Worm (Caenorhabditis elegans) whole organism, L2 larva: ENCODE measurements around the gene M01H9.10.

ENCODE experiments used
- C34F6.9 ChIP-seq: fragments of 150-350 bp; optimal IDR thresholded peaks from 2 replicates; lab custom pipeline; 2014; ENCODE audit warnings: missing biosample characterization, missing genetic modification characterization
- F13H6.1 ChIP-seq: sonication (generic microtip); optimal IDR thresholded peaks from 2 replicates; lab custom pipeline; 2016; ENCODE audit warnings: missing genetic modification characterization, missing compliant biosample characterization
- R02D3.7 ChIP-seq: fragments of 150-350 bp; optimal IDR thresholded peaks from 2 replicates; lab custom pipeline; 2014; ENCODE audit warnings: missing biosample characterization, missing genetic modification characterization
- ZK546.5 ChIP-seq: sonication (generic microtip); optimal IDR thresholded peaks from 2 replicates; lab custom pipeline; 2017; ENCODE audit warnings: missing biosample characterization, missing genetic modification characterization
- aly-2 ChIP-seq: fragments of 150-350 bp; optimal IDR thresholded peaks from 2 replicates; lab custom pipeline; 2014; ENCODE audit warnings: missing biosample characterization, missing genetic modification characterization
- ama-1 ChIP-seq: fragments of 150-350 bp; optimal IDR thresholded peaks from 2 replicates; lab custom pipeline; 2018; ENCODE audit warnings: inconsistent platforms
- blmp-1 ChIP-seq: sonication (generic microtip); optimal IDR thresholded peaks from 2 replicates; lab custom pipeline; 2017; ENCODE audit warnings: missing genetic modification characterization, mild to moderate bottlenecking, missing compliant biosample characterization, antibody characterized with exemption, moderate library complexity; ENCODE audit not compliant: insufficient read depth
- ceh-82 ChIP-seq: fragments of 150-350 bp; optimal IDR thresholded peaks from 2 replicates; lab custom pipeline; 2014; ENCODE audit warnings: missing biosample characterization, missing genetic modification characterization
- crh-2 ChIP-seq: sonication (generic microtip); optimal IDR thresholded peaks from 2 replicates; lab custom pipeline; 2017; ENCODE audit warnings: missing biosample characterization, missing genetic modification characterization
- dmd-4 ChIP-seq: sonication (generic microtip); optimal IDR thresholded peaks from 2 replicates; lab custom pipeline; 2017; ENCODE audit warnings: missing biosample characterization, missing genetic modification characterization
- elt-1 ChIP-seq: fragments of 150-350 bp; optimal IDR thresholded peaks from 2 replicates; lab custom pipeline; 2014; ENCODE audit warnings: missing biosample characterization, missing genetic modification characterization
- fos-1 ChIP-seq: fragments of 150-350 bp; optimal IDR thresholded peaks from 2 replicates; lab custom pipeline; 2014; ENCODE audit warnings: missing biosample characterization, missing genetic modification characterization
- gmeb-1 ChIP-seq: fragments of 150-350 bp; optimal IDR thresholded peaks from 2 replicates; lab custom pipeline; 2014; ENCODE audit warnings: missing biosample characterization, missing genetic modification characterization
- lin-11 ChIP-seq: fragments of 150-350 bp; sonication (generic microtip); optimal IDR thresholded peaks from 2 replicates; lab custom pipeline; 2014; ENCODE audit warnings: missing biosample characterization, missing genetic modification characterization, inconsistent platforms, mixed read lengths
- lin-13 ChIP-seq: fragments of 150-350 bp; optimal IDR thresholded peaks from 2 replicates; lab custom pipeline; 2014; ENCODE audit warnings: missing biosample characterization, missing genetic modification reagents, missing genetic modification characterization
- lin-39 ChIP-seq: fragments of 150-350 bp; optimal IDR thresholded peaks from 2 replicates; lab custom pipeline; 2014; ENCODE audit warnings: missing biosample characterization, missing genetic modification reagents, missing genetic modification characterization
- lsy-2 ChIP-seq, 2 experiments: fragments of 150-350 bp in 1 of 2; sonication (generic microtip) in 1 of 2; optimal IDR thresholded peaks; 2 replicates each; lab custom pipeline; 2014 to 2017; ENCODE audit warnings: missing biosample characterization in 2 of 2, missing genetic modification characterization in 2 of 2
- mab-5 ChIP-seq: fragments of 150-350 bp; optimal IDR thresholded peaks from 2 replicates; lab custom pipeline; 2014; ENCODE audit warnings: missing biosample characterization, missing genetic modification characterization
- mbf-1 ChIP-seq: sonication (generic microtip); optimal IDR thresholded peaks from 2 replicates; lab custom pipeline; 2017; ENCODE audit warnings: missing biosample characterization, missing genetic modification characterization
- mdl-1 ChIP-seq, 2 experiments: fragments of 150-350 bp in 1 of 2; sonication (generic microtip) in 1 of 2; optimal IDR thresholded peaks; 2 replicates each; lab custom pipeline; 2017; ENCODE audit warnings: missing biosample characterization in 2 of 2, missing genetic modification characterization in 2 of 2
- nhr-10 ChIP-seq: sonication (generic microtip); optimal IDR thresholded peaks from 2 replicates; lab custom pipeline; 2017; ENCODE audit warnings: missing biosample characterization, missing genetic modification characterization
- nhr-12 ChIP-seq: fragments of 150-350 bp; optimal IDR thresholded peaks from 2 replicates; lab custom pipeline; 2014; ENCODE audit warnings: missing biosample characterization, missing genetic modification characterization
- nhr-129 ChIP-seq: fragments of 150-350 bp; optimal IDR thresholded peaks from 2 replicates; lab custom pipeline; 2014; ENCODE audit warnings: missing biosample characterization, missing genetic modification characterization
- nhr-237 ChIP-seq: fragments of 150-350 bp; optimal IDR thresholded peaks from 2 replicates; lab custom pipeline; 2014; ENCODE audit warnings: missing biosample characterization, missing genetic modification characterization
- nhr-25 ChIP-seq: fragments of 150-350 bp; sonication (generic microtip); optimal IDR thresholded peaks from 3 replicates; lab custom pipeline; 2014; ENCODE audit warnings: missing biosample characterization, missing genetic modification characterization
- nhr-6 ChIP-seq: fragments of 150-350 bp; optimal IDR thresholded peaks from 2 replicates; lab custom pipeline; 2014; ENCODE audit warnings: missing biosample characterization, missing genetic modification characterization
- sma-3 ChIP-seq: sonication (generic microtip); optimal IDR thresholded peaks from 2 replicates; lab custom pipeline; 2016; ENCODE audit warnings: missing genetic modification reagents, missing genetic modification characterization, missing compliant biosample characterization
- sma-9 ChIP-seq, 2 experiments: fragments of 150-350 bp in 1 of 2; sonication (generic microtip) in 1 of 2; optimal IDR thresholded peaks; 2 replicates each; lab custom pipeline; 2014 to 2016; ENCODE audit warnings: missing genetic modification characterization in 2 of 2, mild to moderate bottlenecking in 1 of 2, missing biosample characterization in 1 of 2, missing compliant biosample characterization in 1 of 2, missing genetic modification reagents in 1 of 2, moderate library complexity in 1 of 2
- snpc-4 ChIP-seq: fragments of 150-350 bp; optimal IDR thresholded peaks from 2 replicates; lab custom pipeline; 2014; ENCODE audit warnings: missing biosample characterization, missing genetic modification characterization
- ztf-1 ChIP-seq: fragments of 200-800 bp; sonication (Bioruptor generic); conservative IDR thresholded peaks from 2 replicates; pipeline ENCODE4 v1.3.6; 2022; ENCODE audit warnings: missing genetic modification characterization, missing compliant biosample characterization
- ztf-11 ChIP-seq: sonication (generic microtip); optimal IDR thresholded peaks from 2 replicates; lab custom pipeline; 2017; ENCODE audit warnings: missing biosample characterization, missing genetic modification characterization
- ztf-4 ChIP-seq: fragments of 150-350 bp; optimal IDR thresholded peaks from 2 replicates; lab custom pipeline; 2014; ENCODE audit warnings: missing biosample characterization, missing genetic modification characterization

The M01H9.10 gene

DNA sequence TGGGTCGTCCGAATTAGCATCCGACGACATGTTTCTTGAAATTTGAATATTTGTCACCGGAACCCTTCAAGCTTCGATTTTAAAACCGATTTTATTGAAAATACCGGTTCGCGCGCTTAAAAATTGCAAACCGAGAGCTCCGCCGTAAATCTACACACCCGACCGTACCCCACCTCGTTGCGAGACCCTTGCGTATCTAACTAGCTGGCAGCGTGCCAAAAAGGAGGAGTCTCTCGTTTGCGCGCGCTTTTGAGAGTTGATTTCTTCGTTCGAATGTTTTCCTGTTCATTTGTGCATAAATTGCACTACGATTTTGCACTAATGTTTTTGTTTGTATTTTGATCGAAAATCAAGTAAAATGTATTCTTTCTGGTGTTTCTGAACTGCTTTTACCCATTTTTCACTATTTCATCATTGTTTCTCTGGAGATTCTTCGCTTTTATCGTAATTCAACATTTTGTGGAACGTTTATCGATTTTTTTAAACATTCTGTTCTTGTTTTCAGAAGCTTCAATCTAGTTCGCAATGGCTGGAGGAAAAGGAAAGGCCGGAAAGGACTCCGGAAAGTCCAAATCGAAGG, 34.1 kb downstream of the M01H9.10 start, which contains the start of the genes wapl-1 and htz-1 (continued):
- peak; percentile 90 for TF ChIP-seq ceh-82 (tag; lab: Kevin White, UChicago)
- peak; percentile 79 for TF ChIP-seq nhr-237 (tag; lab: Kevin White, UChicago)
- peak; percentile 78 for TF ChIP-seq ama-1 (lab: Kevin White, UChicago)
- no peak for TF ChIP-seq lin-39 (tag; lab: Kevin White, UChicago)
- no peak for TF ChIP-seq ztf-1 (GFP tag; lab: Robert Waterston, UW)
- peak; percentile 95 for TF ChIP-seq R02D3.7 (tag; lab: Kevin White, UChicago)
- peak; percentile 99 for TF ChIP-seq lsy-2 (tag; optimal IDR thresholded peaks at IDR 0.05; lab: Kevin White, UChicago)
- peak; percentile 95 for TF ChIP-seq nhr-25 (tag; lab: Kevin White, UChicago)
- TF ChIP-seq ZK546.5 (tag; lab: Kevin White, UChicago): peak; percentile 99
- TF ChIP-seq nhr-6 (tag; lab: Kevin White, UChicago): peak; percentile 92
- TF ChIP-seq C34F6.9: peak; percentile 98
- peak; percentile 59 for TF ChIP-seq nhr-10 (tag; lab: Kevin White, UChicago)
- no peak for TF ChIP-seq aly-2 (tag; lab: Kevin White, UChicago)
- TF ChIP-seq lin-11: peak; percentile 99
- peak; percentile 96 for TF ChIP-seq ztf-4 (tag; lab: Kevin White, UChicago)

DNA sequence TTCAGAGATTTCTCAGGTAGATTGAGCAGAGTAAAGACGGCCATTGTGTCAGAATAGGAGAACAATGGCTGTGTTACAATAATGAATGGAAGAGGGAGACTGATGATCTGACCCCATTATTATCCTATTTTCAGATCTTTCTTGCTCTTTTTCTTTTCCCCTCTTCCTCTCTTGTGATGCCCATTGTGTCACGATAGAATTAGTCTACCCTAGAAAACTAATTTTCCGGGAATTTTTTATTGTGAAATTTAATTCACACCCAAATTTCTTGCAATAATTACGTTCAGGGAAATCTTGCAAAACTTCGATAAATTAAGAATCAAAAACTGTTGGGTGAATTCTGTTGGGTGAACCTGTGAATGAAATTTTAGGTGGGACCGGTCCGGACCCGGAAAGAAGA, 38.9 kb downstream of the M01H9.10 start, which contains the start of gene fbxb-75:
Gene fbxb-75 (minus strand): TSS at position 101 of the 400 bp plus-strand sequence.
- TF ChIP-seq ceh-82 (tag; lab: Kevin White, UChicago) (no peak), snpc-4 (no peak), lsy-2 (tag; optimal IDR thresholded peaks at IDR 0.05; lab: Kevin White, UChicago) (no peak), blmp-1 (tag; lab: Kevin White, UChicago) (no peak), ztf-11 (no peak), sma-9 (GFP tag; optimal IDR thresholded peaks at IDR 0.05; lab: Kevin White, UChicago) (no peak), sma-9 (tag; optimal IDR thresholded peaks at IDR 0.05; lab: Kevin White, UChicago) (no peak), mab-5 (no peak), mdl-1 (tag; optimal IDR thresholded peaks at IDR 0.05; lab: Kevin White, UChicago) (no peak)

DNA sequence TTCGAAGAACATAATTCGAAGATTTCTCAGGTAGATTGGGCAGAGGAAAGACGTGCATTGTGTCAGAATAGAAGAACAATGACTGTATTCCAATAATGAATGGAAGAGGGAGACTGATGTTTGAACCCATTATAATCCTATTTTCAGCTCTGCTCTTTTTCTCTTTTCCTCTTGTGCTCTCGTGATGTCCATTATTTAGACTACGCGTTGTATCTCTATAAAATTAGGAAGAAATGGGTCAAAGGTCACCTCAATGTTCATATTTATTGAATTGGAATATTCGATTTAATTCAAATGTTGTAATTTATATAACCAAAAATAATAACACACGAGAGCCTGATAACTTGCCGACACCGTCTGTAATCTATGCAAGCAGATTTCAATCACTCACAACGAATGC, 40.7 kb downstream of the M01H9.10 start, which contains the start of gene fbxb-74:
Gene fbxb-74 (minus strand): TSS at position 101 of the 400 bp plus-strand sequence.
- TF ChIP-seq lin-13: no peak
- no peak for TF ChIP-seq mdl-1 (tag; optimal IDR thresholded peaks at IDR 0.05; lab: Kevin White, UChicago)

DNA sequence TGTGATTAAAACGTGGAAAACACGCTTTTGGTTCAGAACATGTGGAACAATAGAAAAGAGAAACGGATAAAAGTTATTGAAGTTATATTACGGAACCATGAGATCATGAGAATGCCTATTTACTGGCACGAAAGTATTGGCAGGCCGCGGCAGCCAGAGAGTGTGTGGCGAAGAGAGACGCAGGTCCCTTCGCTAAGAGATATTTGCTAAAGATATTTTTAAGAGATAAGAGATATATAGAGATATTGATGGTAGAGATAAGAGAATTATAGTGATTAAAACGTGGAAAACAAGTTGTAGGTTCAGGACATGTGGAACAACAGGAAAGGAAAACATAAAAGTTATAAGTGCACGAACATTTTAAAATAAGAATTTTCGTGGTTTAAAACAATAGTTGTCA, 42.1 kb downstream of the M01H9.10 start:
- peak; percentile 45 for TF ChIP-seq sma-9 (GFP tag; optimal IDR thresholded peaks at IDR 0.05; lab: Kevin White, UChicago)
- no peak for TF ChIP-seq sma-9 (tag; optimal IDR thresholded peaks at IDR 0.05; lab: Kevin White, UChicago)
- no peak for TF ChIP-seq sma-3 (GFP tag; lab: Kevin White, UChicago)
- peak; percentile 51 for TF ChIP-seq elt-1 (tag; lab: Kevin White, UChicago)
- TF ChIP-seq nhr-129 (tag; lab: Kevin White, UChicago): no peak
- no peak for TF ChIP-seq F13H6.1 (tag; lab: Kevin White, UChicago)

DNA sequence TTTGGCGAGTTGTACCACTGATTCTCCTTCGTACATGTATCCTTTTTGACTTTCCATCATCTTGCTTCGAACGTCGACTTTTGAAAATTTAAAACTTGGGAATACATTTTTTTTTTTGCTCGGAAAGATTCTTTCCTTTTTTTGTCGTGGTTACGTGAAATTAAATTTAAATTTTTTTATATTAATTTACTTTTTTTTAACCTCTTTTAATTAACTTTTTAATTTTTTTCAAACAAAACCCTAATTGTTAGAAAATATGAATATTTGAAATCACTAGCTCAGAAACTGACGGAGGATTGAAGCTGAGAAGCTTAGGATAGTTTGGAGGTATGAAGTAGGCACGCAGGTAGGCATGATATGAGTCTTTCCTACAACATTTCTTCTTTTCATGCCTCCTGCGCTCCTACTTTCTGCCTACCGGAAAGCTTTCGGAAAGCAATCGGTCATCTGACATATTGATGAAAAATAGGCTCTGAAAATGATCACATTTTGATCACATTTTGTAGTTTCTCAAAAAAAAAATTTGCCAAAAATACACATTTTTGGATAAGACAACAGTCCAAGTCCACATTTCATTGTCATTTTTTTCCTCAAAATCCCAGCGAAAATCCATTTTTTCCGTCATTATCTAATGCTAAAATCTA, 45.4 kb downstream of the M01H9.10 start, which contains the start of the genes R08C7.8 and R08C7.4:
Gene R08C7.8 (minus strand): TSS at position 101 of the 644 bp plus-strand sequence.
Gene R08C7.4 (plus strand): TSS at position 594 of the 644 bp plus-strand sequence.
- TF ChIP-seq mbf-1 (tag; lab: Kevin White, UChicago) (no peak), gmeb-1 (no peak), blmp-1 (tag; lab: Kevin White, UChicago) (no peak), sma-3 (GFP tag; lab: Kevin White, UChicago) (no peak), dmd-4 (tag; lab: Kevin White, UChicago) (no peak), nhr-12 (no peak), fos-1 (tag; lab: Kevin White, UChicago) (no peak), ZK546.5 (tag; lab: Kevin White, UChicago) (no peak), nhr-237 (tag; lab: Kevin White, UChicago) (no peak), crh-2 (tag; lab: Kevin White, UChicago) (no peak), elt-1 (tag; lab: Kevin White, UChicago) (no peak), lin-39 (tag; lab: Kevin White, UChicago) (no peak)
